Worm (Caenorhabditis elegans) whole organism, midembryonic: ENCODE data around the gene T25D10.4.

Source experiments
- T22C8.4 ChIP-seq: fragments of 200-800 bp; sonication (Bioruptor generic); IDR thresholded peaks from 2 replicates; pipeline ENCODE4 v1.3.6; 2022; ENCODE audit warnings: missing genetic modification characterization, missing compliant biosample characterization
- cog-1 ChIP-seq: sonication (generic microtip); optimal IDR thresholded peaks from 2 replicates; lab custom pipeline; 2016; ENCODE audit warnings: missing genetic modification characterization, missing compliant biosample characterization
- flt-1 ChIP-seq: fragments of 200-800 bp; sonication (Bioruptor generic); IDR thresholded peaks from 2 replicates; pipeline ENCODE4 v1.3.6; 2022; ENCODE audit warnings: missing genetic modification characterization, missing compliant biosample characterization
- klf-2 ChIP-seq: fragments of 200-800 bp; sonication (Bioruptor generic); conservative IDR thresholded peaks from 2 replicates; pipeline ENCODE4 v1.3.6; 2022; ENCODE audit warnings: missing genetic modification reagents, missing genetic modification characterization, missing compliant biosample characterization
- med-1 ChIP-seq: sonication (generic microtip); optimal IDR thresholded peaks from 2 replicates; lab custom pipeline; 2017; ENCODE audit warnings: missing genetic modification characterization, mild to moderate bottlenecking, missing compliant biosample characterization, antibody characterized with exemption, missing genetic modification reagents; ENCODE audit not compliant: insufficient read depth
- ref-1 ChIP-seq: fragments of 200-800 bp; sonication (Bioruptor generic); conservative IDR thresholded peaks from 2 replicates; pipeline ENCODE4 v1.3.6; 2022; ENCODE audit warnings: missing genetic modification reagents, missing genetic modification characterization, missing compliant biosample characterization
- tab-1 ChIP-seq: fragments of 200-800 bp; sonication (Bioruptor generic); IDR thresholded peaks from 2 replicates; pipeline ENCODE4 v1.3.6; 2022; ENCODE audit warnings: missing genetic modification characterization, missing compliant biosample characterization
- ztf-23 ChIP-seq: fragments of 200-800 bp; sonication (Bioruptor generic); IDR thresholded peaks from 2 replicates; pipeline ENCODE4 v1.3.6; 2022; ENCODE audit warnings: missing genetic modification reagents, missing genetic modification characterization, missing compliant biosample characterization
- ztf-29 ChIP-seq: fragments of 200-800 bp; sonication (Bioruptor generic); IDR thresholded peaks from 2 replicates; pipeline ENCODE4 v1.3.6; 2022; ENCODE audit warnings: missing genetic modification reagents, missing genetic modification characterization, missing compliant biosample characterization

The T25D10.4 gene

ce11 chrII:6391195-6391594 is 18.9 kb downstream of the T25D10.4 start, which contains the start of gene F58F12.3:
Gene F58F12.3 (minus strand): TSS chrII:6391295.
- TF ChIP-seq ztf-23 (GFP tag; lab: Robert Waterston, UW) (no peak), T22C8.4 (GFP tag; lab: Robert Waterston, UW) (no peak), tab-1 (GFP tag; lab: Robert Waterston, UW) (no peak), flt-1 (GFP tag; lab: Robert Waterston, UW) (no peak), ztf-29 (GFP tag; lab: Robert Waterston, UW) (no peak)

- TF ChIP-seq cog-1 (tag; lab: Kevin White, UChicago) (no peak), ztf-29 (GFP tag; lab: Robert Waterston, UW) (no peak), med-1 (GFP tag; lab: Kevin White, UChicago) (no peak), flt-1 (GFP tag; lab: Robert Waterston, UW) (no peak), T22C8.4 (GFP tag; lab: Robert Waterston, UW) (no peak), ref-1 (GFP tag; lab: Robert Waterston, UW) (no peak), klf-2 (GFP tag; lab: Robert Waterston, UW) (no peak), ztf-23 (GFP tag; lab: Robert Waterston, UW) (no peak), tab-1 (GFP tag; lab: Robert Waterston, UW) (no peak)
Measured at ce11 chrII:6387937-6388336, 22.1 kb downstream of the T25D10.4 start, which contains the start of gene F58F12.2. Gene F58F12.2 (minus strand): TSS chrII:6388037.

- TF ChIP-seq cog-1 (tag; lab: Kevin White, UChicago) (no peak), klf-2 (GFP tag; lab: Robert Waterston, UW) (no peak), T22C8.4 (GFP tag; lab: Robert Waterston, UW) (no peak), ztf-23 (GFP tag; lab: Robert Waterston, UW) (no peak), ref-1 (GFP tag; lab: Robert Waterston, UW) (no peak), med-1 (GFP tag; lab: Kevin White, UChicago) (no peak), tab-1 (GFP tag; lab: Robert Waterston, UW) (no peak), ztf-29 (GFP tag; lab: Robert Waterston, UW) (no peak), flt-1 (GFP tag; lab: Robert Waterston, UW) (no peak)
Measured at ce11 chrII:6386467-6386866, 23.6 kb downstream of the T25D10.4 start, which contains the start of gene F58F12.4. Gene F58F12.4 (plus strand): TSS chrII:6386767.

ce11 chrII:6383183-6383695 is 26.8 kb downstream of the T25D10.4 start, which contains the start of gene F58F12.1:
Gene F58F12.1 (plus strand): TSS chrII:6383645.
- TF ChIP-seq flt-1 (GFP tag; lab: Robert Waterston, UW) (peak; percentile 47; the same call in 1 of the 2 replicates), T22C8.4 (GFP tag; lab: Robert Waterston, UW) (no peak)

- TF ChIP-seq med-1 (GFP tag; lab: Kevin White, UChicago) (no peak), T22C8.4 (GFP tag; lab: Robert Waterston, UW) (no peak), tab-1 (GFP tag; lab: Robert Waterston, UW) (no peak), ref-1 (GFP tag; lab: Robert Waterston, UW) (no peak), flt-1 (GFP tag; lab: Robert Waterston, UW) (no peak), klf-2 (GFP tag; lab: Robert Waterston, UW) (no peak)
Measured at ce11 chrII:6380866-6381265, 29.2 kb downstream of the T25D10.4 start, which contains the start of gene F58F12.12. Gene F58F12.12 (plus strand): TSS chrII:6381166.

- no peak for TF ChIP-seq ref-1 (GFP tag; lab: Robert Waterston, UW)
- TF ChIP-seq ztf-29 (GFP tag; lab: Robert Waterston, UW): no peak
- no peak for TF ChIP-seq ztf-23 (GFP tag; lab: Robert Waterston, UW)
- no peak for TF ChIP-seq T22C8.4 (GFP tag; lab: Robert Waterston, UW)
- no peak for TF ChIP-seq tab-1 (GFP tag; lab: Robert Waterston, UW)
- no peak for TF ChIP-seq flt-1 (GFP tag; lab: Robert Waterston, UW)
- TF ChIP-seq klf-2 (GFP tag; lab: Robert Waterston, UW): no peak
- no peak for TF ChIP-seq med-1 (GFP tag; lab: Kevin White, UChicago)
- no peak for TF ChIP-seq cog-1 (tag; lab: Kevin White, UChicago)
Measured at ce11 chrII:6379038-6379563, 31.0 kb downstream of the T25D10.4 start.

- TF ChIP-seq ztf-23 (GFP tag; lab: Robert Waterston, UW) (no peak), med-1 (GFP tag; lab: Kevin White, UChicago) (no peak), klf-2 (GFP tag; lab: Robert Waterston, UW) (no peak), cog-1 (tag; lab: Kevin White, UChicago) (no peak), ztf-29 (GFP tag; lab: Robert Waterston, UW) (no peak), T22C8.4 (GFP tag; lab: Robert Waterston, UW) (no peak), ref-1 (GFP tag; lab: Robert Waterston, UW) (no peak), tab-1 (GFP tag; lab: Robert Waterston, UW) (no peak)
Measured at ce11 chrII:6377381-6377948, 32.6 kb downstream of the T25D10.4 start.

ce11 chrII:6376693-6377092 is 33.4 kb downstream of the T25D10.4 start:
- TF ChIP-seq cog-1 (tag; lab: Kevin White, UChicago) (no peak), klf-2 (GFP tag; lab: Robert Waterston, UW) (no peak), ztf-23 (GFP tag; lab: Robert Waterston, UW) (no peak), T22C8.4 (GFP tag; lab: Robert Waterston, UW) (no peak)

- TF ChIP-seq med-1 (GFP tag; lab: Kevin White, UChicago) (no peak), tab-1 (GFP tag; lab: Robert Waterston, UW) (no peak), cog-1 (tag; lab: Kevin White, UChicago) (no peak), ztf-29 (GFP tag; lab: Robert Waterston, UW) (no peak)
Measured at ce11 chrII:6374646-6375045, 35.4 kb downstream of the T25D10.4 start.
